Worm (Caenorhabditis elegans) whole organism, young adult: ENCODE measurements around the gene F47B8.2.
"Not testable (repeated sequence)": the region's sequence is repeated elsewhere in the genome, so short reads cannot be mapped to it uniquely, and the experiment has no call there.

Experiments
- ZK185.1 ChIP-seq: sonication (generic microtip); optimal IDR thresholded peaks from 2 replicates; lab custom pipeline; 2016; ENCODE audit warnings: mild to moderate bottlenecking, missing genetic modification characterization, missing compliant biosample characterization; ENCODE audit not compliant: poor library complexity, severe bottlenecking
- ama-1 ChIP-seq, 3 experiments: fragments of 150-350 bp in 1 of 3; sonication (generic microtip) in 2 of 3; optimal IDR thresholded peaks; 2 replicates each; lab custom pipeline; 2014 to 2018; ENCODE audit warnings: missing biosample characterization in 2 of 3, missing genetic modification characterization in 2 of 3, missing genetic modification reagents in 2 of 3
- chd-7 ChIP-seq: sonication (generic microtip); optimal IDR thresholded peaks from 2 replicates; lab custom pipeline; 2016; ENCODE audit warnings: mild to moderate bottlenecking, missing genetic modification characterization, moderate library complexity, missing compliant biosample characterization
- ets-4 ChIP-seq: fragments of 200-800 bp; sonication (Bioruptor generic); optimal IDR thresholded peaks from 2 replicates; lab custom pipeline; 2018; ENCODE audit warnings: mild to moderate bottlenecking, missing genetic modification characterization, missing compliant biosample characterization
- lin-54 ChIP-seq: fragments of 200-800 bp; sonication (Bioruptor generic); optimal IDR thresholded peaks from 2 replicates; lab custom pipeline; 2018; ENCODE audit warnings: mild to moderate bottlenecking, missing genetic modification characterization, missing compliant biosample characterization
- unc-130 ChIP-seq: sonication (generic microtip); optimal IDR thresholded peaks from 2 replicates; lab custom pipeline; 2016; ENCODE audit warnings: missing genetic modification reagents, missing genetic modification characterization, missing compliant biosample characterization
- ztf-18 ChIP-seq: sonication (generic microtip); optimal IDR thresholded peaks from 2 replicates; lab custom pipeline; 2016; ENCODE audit warnings: missing genotype, mild to moderate bottlenecking, missing genetic modification characterization, missing compliant biosample characterization

DNA sequence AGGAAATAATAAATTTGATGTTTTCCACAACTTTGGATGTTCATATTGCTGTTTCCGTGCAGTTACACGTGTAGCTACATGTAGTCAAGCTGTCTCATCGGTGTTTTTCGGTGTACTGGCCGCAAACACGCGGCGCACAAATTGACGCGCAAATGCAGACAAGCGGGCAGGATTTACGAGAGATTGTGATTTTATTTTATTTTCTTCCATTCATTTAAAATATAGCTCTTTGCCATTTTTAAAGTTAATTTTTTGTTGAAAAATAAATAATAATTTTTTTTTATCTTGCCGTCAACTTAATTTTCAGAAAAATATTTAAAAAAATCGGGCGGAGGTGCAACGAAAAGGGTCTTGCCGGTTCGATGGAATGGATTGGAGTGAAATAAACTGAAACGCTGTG lies 42.2 kb downstream of the F47B8.2 start, which contains the start of gene F40G12.7:
- TF ChIP-seq ZK185.1 (tag; lab: Kevin White, UChicago); ama-1 (optimal IDR thresholded peaks at IDR 0.05; lab: Kevin White, UChicago); ama-1 (GFP tag; optimal IDR thresholded peaks at IDR 0.05; lab: Kevin White, UChicago); ets-4 (GFP tag; lab: Kevin White, UChicago); ztf-18 (tag; lab: Kevin White, UChicago); lin-54 (GFP tag; lab: Kevin White, UChicago); chd-7 (tag; lab: Kevin White, UChicago); unc-130 (GFP tag; lab: Kevin White, UChicago): not testable (repeated sequence)
